Fruit fly (Drosophila melanogaster) whole organism, embryonic: ENCODE results near the gene CG43672.
A peak's percentile ranks its signal among the peaks of the same experiment; 100 is the strongest.

ENCODE experiments used
- CG10209 ChIP-seq: fragments of 200-800 bp; sonication (Bioruptor generic); optimal IDR thresholded peaks from 3 replicates; lab custom pipeline; 2017; ENCODE audit warnings: missing biosample characterization, mild to moderate bottlenecking, missing genetic modification characterization, missing genetic modification reagents
- CG10565 ChIP-seq: fragments of 200-800 bp; sonication (Bioruptor generic); optimal IDR thresholded peaks from 3 replicates; lab custom pipeline; 2016; ENCODE audit warnings: missing biosample characterization, mild to moderate bottlenecking, missing genetic modification characterization
- CG10654 ChIP-seq: fragments of 200-800 bp; sonication (Bioruptor generic); optimal IDR thresholded peaks from 2 replicates; lab custom pipeline; 2016; ENCODE audit warnings: missing biosample characterization, missing genetic modification characterization
- CG10979 ChIP-seq: fragments of 200-800 bp; sonication (Bioruptor generic); optimal IDR thresholded peaks from 2 replicates; lab custom pipeline; 2018; ENCODE audit warnings: missing biosample characterization, mild to moderate bottlenecking, missing genetic modification characterization, moderate library complexity
- CG12744 ChIP-seq: fragments of 200-800 bp; sonication (Bioruptor generic); optimal IDR thresholded peaks from 2 replicates; lab custom pipeline; 2016; ENCODE audit warnings: missing biosample characterization, missing genetic modification characterization
- CG13894 ChIP-seq: fragments of 200-800 bp; sonication (Bioruptor generic); optimal IDR thresholded peaks from 3 replicates; lab custom pipeline; 2018; ENCODE audit warnings: missing biosample characterization, mild to moderate bottlenecking, missing genetic modification characterization, moderate library complexity
- CG1647 ChIP-seq: fragments of 200-800 bp; sonication (Bioruptor generic); optimal IDR thresholded peaks from 3 replicates; lab custom pipeline; 2016; ENCODE audit warnings: missing biosample characterization, missing genetic modification characterization
- CG17328 ChIP-seq: fragments of 200-800 bp; sonication (Bioruptor generic); IDR thresholded peaks from 2 replicates; pipeline ENCODE4 v1.3.6; 2022; ENCODE audit warnings: missing biosample characterization, missing genetic modification characterization
- CG18262 ChIP-seq: fragments of 200-800 bp; optimal IDR thresholded peaks from 3 replicates; lab custom pipeline; 2019; ENCODE audit warnings: missing biosample characterization, mild to moderate bottlenecking, missing genetic modification characterization, moderate library complexity
- CG31224 ChIP-seq: fragments of 200-800 bp; sonication (Bioruptor generic); IDR thresholded peaks from 2 replicates; pipeline ENCODE4 v1.3.6; 2022; ENCODE audit warnings: missing biosample characterization, missing genetic modification characterization
- CG32772 ChIP-seq: fragments of 200-800 bp; sonication (Bioruptor generic); IDR thresholded peaks from 2 replicates; pipeline ENCODE4 v1.3.6; 2022; ENCODE audit warnings: missing biosample characterization, missing genetic modification characterization
- CG3281 ChIP-seq: fragments of 200-800 bp; sonication (Bioruptor generic); optimal IDR thresholded peaks from 3 replicates; lab custom pipeline; 2017; ENCODE audit warnings: missing biosample characterization, mild to moderate bottlenecking, missing genetic modification characterization
- CG33557 ChIP-seq: fragments of 200-800 bp; sonication (Bioruptor generic); optimal IDR thresholded peaks from 2 replicates; lab custom pipeline; 2019; ENCODE audit warnings: missing biosample characterization, mild to moderate bottlenecking, missing genetic modification characterization, moderate library complexity
- CG3838 ChIP-seq: fragments of 200-800 bp; sonication (Bioruptor generic); optimal IDR thresholded peaks from 3 replicates; lab custom pipeline; 2016; ENCODE audit warnings: missing biosample characterization, missing genetic modification characterization
- CG3995 ChIP-seq: fragments of 200-800 bp; sonication (Bioruptor generic); optimal IDR thresholded peaks from 3 replicates; lab custom pipeline; 2016; ENCODE audit warnings: missing biosample characterization, missing genetic modification characterization
- CG7372 ChIP-seq: fragments of 200-800 bp; sonication (Bioruptor generic); IDR thresholded peaks from 2 replicates; pipeline ENCODE4 v1.3.6; 2022; ENCODE audit warnings: missing biosample characterization, missing genetic modification characterization
- CG7987 ChIP-seq: fragments of 200-800 bp; sonication (Bioruptor generic); optimal IDR thresholded peaks from 2 replicates; lab custom pipeline; 2018; ENCODE audit warnings: missing biosample characterization, mild to moderate bottlenecking, missing genetic modification characterization, moderate library complexity
- CG8281 ChIP-seq: fragments of 200-800 bp; sonication (Bioruptor generic); optimal IDR thresholded peaks from 2 replicates; lab custom pipeline; 2018; ENCODE audit warnings: missing biosample characterization, mild to moderate bottlenecking, missing genetic modification characterization, moderate library complexity
- CkIIα-i1 ChIP-seq: fragments of 200-800 bp; sonication (Bioruptor generic); IDR thresholded peaks from 2 replicates; pipeline ENCODE4 v1.3.6; 2022; ENCODE audit warnings: missing biosample characterization, missing genetic modification characterization
- Dip3 ChIP-seq: fragments of 200-800 bp; sonication (Bioruptor generic); optimal IDR thresholded peaks from 3 replicates; lab custom pipeline; 2016; ENCODE audit warnings: missing biosample characterization, missing genetic modification characterization
- E2f1 ChIP-seq: fragments of 200-800 bp; sonication (Bioruptor generic); IDR thresholded peaks from 2 replicates; pipeline ENCODE4 v1.3.6; 2022; ENCODE audit warnings: missing biosample characterization, missing genetic modification characterization
- Elba2 ChIP-seq: fragments of 200-800 bp; sonication (Bioruptor generic); optimal IDR thresholded peaks from 3 replicates; lab custom pipeline; 2016; ENCODE audit warnings: missing biosample characterization, missing genetic modification characterization
- GATAe ChIP-seq: fragments of 200-800 bp; sonication (Bioruptor generic); conservative IDR thresholded peaks from 2 replicates; pipeline ENCODE4 v1.3.6; 2022; ENCODE audit warnings: missing biosample characterization, missing genetic modification characterization
- Kr ChIP-seq: fragments of 200-800 bp; sonication (Bioruptor generic); optimal IDR thresholded peaks from 2 replicates; lab custom pipeline; 2017; ENCODE audit warnings: missing biosample characterization, mild to moderate bottlenecking, missing genetic modification characterization
- NFAT ChIP-seq: fragments of 200-800 bp; sonication (Bioruptor generic); IDR thresholded peaks from 2 replicates; pipeline ENCODE4 v1.3.6; 2022; ENCODE audit warnings: missing biosample characterization, missing genetic modification characterization
- PHDP ChIP-seq: fragments of 200-800 bp; sonication (Bioruptor generic); optimal IDR thresholded peaks from 3 replicates; lab custom pipeline; 2018; ENCODE audit warnings: missing biosample characterization, mild to moderate bottlenecking, missing genetic modification characterization, moderate library complexity
- Vsx1 ChIP-seq: fragments of 200-800 bp; sonication (Bioruptor generic); optimal IDR thresholded peaks from 2 replicates; lab custom pipeline; 2017; ENCODE audit warnings: missing biosample characterization, mild to moderate bottlenecking, missing genetic modification characterization, missing genetic modification reagents
- Xrp1 ChIP-seq: fragments of 200-800 bp; sonication (Bioruptor generic); IDR thresholded peaks from 2 replicates; pipeline ENCODE4 v1.3.6; 2022; ENCODE audit warnings: missing biosample characterization, missing genetic modification characterization
- ara ChIP-seq: fragments of 200-800 bp; sonication (Bioruptor generic); IDR thresholded peaks from 2 replicates; pipeline ENCODE4 v1.3.6; 2022; ENCODE audit warnings: missing biosample characterization, missing genetic modification characterization
- ato ChIP-seq: fragments of 200-800 bp; sonication (Bioruptor generic); IDR thresholded peaks from 2 replicates; pipeline ENCODE4 v1.3.6; 2022; ENCODE audit warnings: missing biosample characterization, missing genetic modification characterization; ENCODE audit not compliant: partially characterized antibody
- bcd ChIP-seq: fragments of 200-800 bp; sonication (Bioruptor generic); optimal IDR thresholded peaks from 2 replicates; lab custom pipeline; 2017; ENCODE audit warnings: missing biosample characterization, mild to moderate bottlenecking, missing genetic modification characterization
- caup ChIP-seq: fragments of 200-800 bp; sonication (Bioruptor generic); optimal IDR thresholded peaks from 3 replicates; lab custom pipeline; 2017; ENCODE audit warnings: missing biosample characterization, mild to moderate bottlenecking, missing genetic modification characterization, moderate library complexity; ENCODE audit not compliant: severe bottlenecking
- dan ChIP-seq: fragments of 200-800 bp; sonication (Bioruptor generic); IDR thresholded peaks from 2 replicates; pipeline ENCODE4 v1.3.6; 2022; ENCODE audit warnings: missing biosample characterization, missing genetic modification characterization
- dimm ChIP-seq: fragments of 200-800 bp; sonication (Bioruptor generic); IDR thresholded peaks from 2 replicates; pipeline ENCODE4 v1.3.6; 2022; ENCODE audit warnings: missing biosample characterization, missing genetic modification characterization
- dpn ChIP-seq, 2 experiments: fragments of 200-800 bp; sonication (Bioruptor generic); optimal IDR thresholded peaks; 3 replicates each; lab custom pipeline; 2016; ENCODE audit warnings: missing biosample characterization in 2 of 2, missing genetic modification characterization in 2 of 2
- en ChIP-seq: fragments of 200-800 bp; sonication (Bioruptor generic); optimal IDR thresholded peaks from 2 replicates; lab custom pipeline; 2016; ENCODE audit warnings: missing biosample characterization, missing genetic modification characterization
- fd102C ChIP-seq: fragments of 200-800 bp; sonication (Bioruptor generic); optimal IDR thresholded peaks from 2 replicates; lab custom pipeline; 2018; ENCODE audit warnings: missing biosample characterization, mild to moderate bottlenecking, missing genetic modification characterization, moderate library complexity
- fru ChIP-seq: fragments of >200 bp; optimal IDR thresholded peaks from 2 replicates; lab custom pipeline; 2017
- gem ChIP-seq: fragments of 200-800 bp; sonication (Bioruptor generic); optimal IDR thresholded peaks from 2 replicates; lab custom pipeline; 2019; ENCODE audit warnings: missing biosample characterization, mild to moderate bottlenecking, missing genetic modification characterization, moderate library complexity
- grn ChIP-seq: fragments of 200-800 bp; sonication (Bioruptor generic); optimal IDR thresholded peaks from 3 replicates; lab custom pipeline; 2017; ENCODE audit warnings: missing biosample characterization, missing genetic modification characterization
- lola ChIP-seq, 3 experiments: fragments of >200 bp in 2 of 3; fragments of 200-800 bp in 1 of 3; sonication (Bioruptor generic) in 1 of 3; optimal IDR thresholded peaks; 2 replicates each; lab custom pipeline; 2017 to 2019; ENCODE audit warnings: missing biosample characterization in 3 of 3, missing genetic modification characterization in 3 of 3, mild to moderate bottlenecking in 1 of 3, moderate library complexity in 1 of 3
- pan ChIP-seq, 4 experiments: fragments of >200 bp in 3 of 4; fragments of 200-800 bp in 1 of 4; sonication (Bioruptor generic) in 1 of 4; optimal IDR thresholded peaks in 3 of 4; IDR thresholded peaks in 1 of 4; 2 replicates each; pipeline versions ENCODE4 v1.3.6 to Lab custom; 2017 to 2022; ENCODE audit warnings: missing biosample characterization in 2 of 4, missing genetic modification characterization in 2 of 4, mixed read lengths in 1 of 4
- peb ChIP-seq: fragments of 200-800 bp; sonication (Bioruptor generic); IDR thresholded peaks from 2 replicates; pipeline ENCODE4 v1.3.6; 2022; ENCODE audit warnings: missing biosample characterization, missing genetic modification characterization
- pros ChIP-seq: fragments of 200-800 bp; sonication (Bioruptor generic); optimal IDR thresholded peaks from 3 replicates; lab custom pipeline; 2019; ENCODE audit warnings: missing biosample characterization, mild to moderate bottlenecking, missing genetic modification characterization, moderate library complexity
- pum ChIP-seq: fragments of 200-800 bp; sonication (Bioruptor generic); optimal IDR thresholded peaks from 2 replicates; lab custom pipeline; 2016; ENCODE audit warnings: missing biosample characterization, missing genetic modification characterization
- sisA ChIP-seq: fragments of 200-800 bp; sonication (Bioruptor generic); IDR thresholded peaks from 2 replicates; pipeline ENCODE4 v1.3.6; 2022; ENCODE audit warnings: missing biosample characterization, missing genetic modification characterization
- slou ChIP-seq: fragments of 200-800 bp; sonication (Bioruptor generic); optimal IDR thresholded peaks from 3 replicates; lab custom pipeline; 2016; ENCODE audit warnings: missing biosample characterization, missing genetic modification characterization
- tap ChIP-seq: fragments of 200-800 bp; optimal IDR thresholded peaks from 3 replicates; lab custom pipeline; 2019; ENCODE audit warnings: missing biosample characterization, mild to moderate bottlenecking, missing genetic modification characterization, moderate library complexity
- z ChIP-seq: fragments of 200-800 bp; sonication (Bioruptor generic); IDR thresholded peaks from 3 replicates; pipeline ENCODE4 v1.3.6; 2022; ENCODE audit warnings: missing biosample characterization, missing genetic modification characterization
- zen ChIP-seq: fragments of 200-800 bp; sonication (Bioruptor generic); optimal IDR thresholded peaks from 3 replicates; lab custom pipeline; 2018; ENCODE audit warnings: missing biosample characterization, mild to moderate bottlenecking, missing genetic modification characterization, moderate library complexity

CG43672 gene

dm6 chrX:15818608-15819184 is 45.9 kb downstream of the CG43672 start (continued):
- TF ChIP-seq CG18262 (tag; lab: Kevin White, UChicago) (no peak), Kr (GFP tag; lab: Kevin White, UChicago) (peak; percentile 70), sisA (GFP tag; lab: Robert Waterston, UW) (no peak; the same call in 1 of the 2 replicates), Elba2 (no peak), CG10565 (GFP tag; lab: Kevin White, UChicago) (no peak), grn (GFP tag; lab: Kevin White, UChicago) (no peak), pan (optimal IDR thresholded peaks at IDR 0.05; lab: Kevin White, UChicago) (peak in 1 of 2 experiments; percentile 50), pan (GFP tag; optimal IDR thresholded peaks at IDR 0.05 in 1 of 2, IDR thresholded peaks at IDR 0.05 in 1 of 2) (peak in 1 of 2 experiments; percentile 14), CG12744 (GFP tag; lab: Kevin White, UChicago) (no peak), dimm (GFP tag; lab: Robert Waterston, UW) (no peak), lola (GFP tag; optimal IDR thresholded peaks at IDR 0.05; lab: Kevin White, UChicago) (peak in 1 of 3 experiments; percentile 43), fru (lab: Kevin White, UChicago) (no peak), Dip3 (GFP tag; lab: Kevin White, UChicago) (no peak), CG10209 (GFP tag; lab: Kevin White, UChicago) (no peak), tap (tag; lab: Kevin White, UChicago) (no peak), CG8281 (tag; lab: Kevin White, UChicago) (no peak), dan (GFP tag; lab: Robert Waterston, UW) (no peak), fd102C (no peak), caup (GFP tag; lab: Kevin White, UChicago) (no peak), CG10654 (GFP tag; lab: Kevin White, UChicago) (no peak), CG7987 (GFP tag; lab: Kevin White, UChicago) (no peak), pum (peak; percentile 11), CG31224 (GFP tag; lab: Robert Waterston, UW) (no peak), Vsx1 (GFP tag; lab: Kevin White, UChicago) (no peak), slou (GFP tag; lab: Kevin White, UChicago) (no peak), E2f1 (no peak), ara (GFP tag; lab: Robert Waterston, UW) (no peak), GATAe (GFP tag; lab: Robert Waterston, UW) (no peak), ato (GFP tag; lab: Robert Waterston, UW) (no peak), dpn (GFP tag; optimal IDR thresholded peaks at IDR 0.05; lab: Kevin White, UChicago) (no peak), CG3995 (GFP tag; lab: Kevin White, UChicago) (no peak), pros (peak; percentile 41), CG7372 (GFP tag; lab: Robert Waterston, UW) (no peak), CG3838 (GFP tag; lab: Kevin White, UChicago) (no peak), CG33557 (GFP tag; lab: Kevin White, UChicago) (no peak), zen (tag; lab: Kevin White, UChicago) (no peak), NFAT (GFP tag; lab: Robert Waterston, UW) (no peak), gem (no peak), CG17328 (GFP tag; lab: Robert Waterston, UW) (peak; percentile 40; the same call in 1 of the 2 replicates), bcd (GFP tag; lab: Kevin White, UChicago) (no peak), CG13894 (tag; lab: Kevin White, UChicago) (no peak), CG3281 (GFP tag; lab: Kevin White, UChicago) (no peak), CkIIα-i1 (GFP tag; lab: Robert Waterston, UW) (no peak), CG10979 (tag; lab: Kevin White, UChicago) (peak; percentile 45), peb (no peak), en (GFP tag; lab: Kevin White, UChicago) (no peak), CG1647 (GFP tag; lab: Kevin White, UChicago) (no peak), CG32772 (GFP tag; lab: Robert Waterston, UW) (no peak), Xrp1 (GFP tag; lab: Robert Waterston, UW) (peak; percentile 52), PHDP (tag; lab: Kevin White, UChicago) (no peak), z (GFP tag; lab: Robert Waterston, UW) (no peak)
